Fruit fly (Drosophila melanogaster): ENCODE results near the gene Blos2.

The Blos2 gene

dm6 chr3L:11023235-11023634, 38.1 kb upstream of the Blos2 start, which contains the start of gene Fad2:
Gene Fad2, plus strand, starts transcription at chr3L:11023535.
- TF ChIP-seq CG31365 (tag; optimal IDR thresholded peaks at IDR 0.05), result no peak
- TF ChIP-seq sens (GFP tag), result peak; percentile 1
- TF ChIP-seq Hr51 (GFP tag; optimal IDR thresholded peaks at IDR 0.05), result no peak
- TF ChIP-seq Scr (GFP tag; IDR thresholded peaks at IDR 0.05; ENCODE audit: partially characterized antibody), result no peak

dm6 chr3L:11025261-11025660, 36.1 kb upstream of the Blos2 start, which contains the start of gene CG32079:
Gene CG32079, plus strand, starts transcription at chr3L:11025561.
- 0 out of 3 replicates have a peak, but pooled peaks have one; percentile 35 for TF ChIP-seq Mrtf (GFP tag; IDR thresholded peaks at IDR 0.05)
- no peak for TF ChIP-seq HmgD (GFP tag; optimal IDR thresholded peaks at IDR 0.05)

- no peak for TF ChIP-seq HLH54F (GFP tag; optimal IDR thresholded peaks at IDR 0.05)
- no peak for TF ChIP-seq CG2712 (tag; optimal IDR thresholded peaks at IDR 0.05)
- no peak for TF ChIP-seq CG4617 (GFP tag; optimal IDR thresholded peaks at IDR 0.05; ENCODE audit: borderline replicate concordance)
- no peak for TF ChIP-seq CG11398 (GFP tag; optimal IDR thresholded peaks at IDR 0.05)
- TF ChIP-seq CG8089 (GFP tag; optimal IDR thresholded peaks at IDR 0.05), result no peak
- no peak for TF ChIP-seq chn (GFP tag; optimal IDR thresholded peaks at IDR 0.05)
- TF ChIP-seq amos (GFP tag; IDR thresholded peaks at IDR 0.05; ENCODE audit: partially characterized antibody), result no peak
- TF ChIP-seq CG1647 (GFP tag; optimal IDR thresholded peaks at IDR 0.05), result no peak
- TF ChIP-seq kah (GFP tag; optimal IDR thresholded peaks at IDR 0.05), result no peak
- TF ChIP-seq CG2116 (GFP tag; optimal IDR thresholded peaks at IDR 0.05), result no peak
- no peak for TF ChIP-seq ind (GFP tag; optimal IDR thresholded peaks at IDR 0.05)
- TF ChIP-seq hkb (optimal IDR thresholded peaks at IDR 0.05), result no peak
- TF ChIP-seq hkb (GFP tag; IDR thresholded peaks at IDR 0.05), result no peak
- TF ChIP-seq nom (GFP tag; optimal IDR thresholded peaks at IDR 0.05), result no peak
Observed at dm6 chr3L:11027279-11027678, 34.1 kb upstream of the Blos2 start, which contains the start of gene CG32081. Gene CG32081, plus strand, starts transcription at chr3L:11027579.

- TF ChIP-seq Stat92E (GFP tag; optimal IDR thresholded peaks at IDR 0.05) (no peak), Vsx1 (GFP tag; optimal IDR thresholded peaks at IDR 0.05) (no peak), Dp (GFP tag; optimal IDR thresholded peaks at IDR 0.05) (no peak), fd3F (GFP tag; optimal IDR thresholded peaks at IDR 0.05) (no peak), fru (optimal IDR thresholded peaks at IDR 0.05) (no peak), CG8478 (optimal IDR thresholded peaks at IDR 0.05) (no peak), gsb-n (tag; optimal IDR thresholded peaks at IDR 0.05) (peak; percentile 42), CG1647 (GFP tag; optimal IDR thresholded peaks at IDR 0.05) (no peak), crc (GFP tag; optimal IDR thresholded peaks at IDR 0.05) (no peak), CG12391 (tag; optimal IDR thresholded peaks at IDR 0.05) (peak; percentile 30), gem (tag; optimal IDR thresholded peaks at IDR 0.05) (peak; percentile 41), pros (GFP tag; optimal IDR thresholded peaks at IDR 0.05) (no peak), Usf (GFP tag; optimal IDR thresholded peaks at IDR 0.05) (no peak), dmrt11E (tag; optimal IDR thresholded peaks at IDR 0.05) (peak; percentile 59), CG14050 (GFP tag; IDR thresholded peaks at IDR 0.05) (no peak), CG30020 (tag; optimal IDR thresholded peaks at IDR 0.05) (no peak), Xrp1 (GFP tag; IDR thresholded peaks at IDR 0.05) (peak; percentile 47; the same call in 1 of the 2 replicates), Adf1 (GFP tag; IDR thresholded peaks at IDR 0.05) (no peak), CG4707 (GFP tag; optimal IDR thresholded peaks at IDR 0.05) (no peak), dan (GFP tag; IDR thresholded peaks at IDR 0.05) (no peak), ems (GFP tag; optimal IDR thresholded peaks at IDR 0.05) (no peak), gt (GFP tag; IDR thresholded peaks at IDR 0.05) (no peak), tap (tag; optimal IDR thresholded peaks at IDR 0.05) (no peak), CG1233 (GFP tag; optimal IDR thresholded peaks at IDR 0.05) (no peak), CG4404 (GFP tag; IDR thresholded peaks at IDR 0.05) (peak; percentile 15; the same call in 1 of the 2 replicates), Lhr (GFP tag; optimal IDR thresholded peaks at IDR 0.05) (no peak), CG16863 (GFP tag; optimal IDR thresholded peaks at IDR 0.05) (no peak), en (GFP tag; optimal IDR thresholded peaks at IDR 0.05) (no peak), CG13296 (GFP tag; optimal IDR thresholded peaks at IDR 0.05) (no peak)
Observed at dm6 chr3L:11031784-11032183, 29.6 kb upstream of the Blos2 start.
